Worm (Caenorhabditis elegans) whole organism, early embryonic: ENCODE measurements around the gene helq-1.
A peak's percentile ranks its signal among the peaks of the same experiment; 100 is the strongest.

ENCODE experiments used
- B0310.2 ChIP-seq: sonication (generic microtip); optimal IDR thresholded peaks from 2 replicates; lab custom pipeline; 2016; ENCODE audit warnings: mild to moderate bottlenecking, missing genetic modification characterization, missing compliant biosample characterization
- F13C5.2 ChIP-seq: sonication (generic microtip); optimal IDR thresholded peaks from 2 replicates; lab custom pipeline; 2017; ENCODE audit warnings: mild to moderate bottlenecking, missing genetic modification characterization, inconsistent platforms, missing compliant biosample characterization
- aly-1 ChIP-seq: sonication (generic microtip); optimal IDR thresholded peaks from 2 replicates; lab custom pipeline; 2016; ENCODE audit warnings: missing genetic modification characterization, missing compliant biosample characterization
- ama-1 ChIP-seq: fragments of 150-350 bp; optimal IDR thresholded peaks from 2 replicates; lab custom pipeline; 2014
- ceh-13 ChIP-seq: fragments of 200-800 bp; sonication (Bioruptor generic); optimal IDR thresholded peaks from 2 replicates; lab custom pipeline; 2018; ENCODE audit warnings: mild to moderate bottlenecking, missing genetic modification characterization, missing compliant biosample characterization
- ceh-36 ChIP-seq: sonication (generic microtip); optimal IDR thresholded peaks from 2 replicates; lab custom pipeline; 2016; ENCODE audit warnings: missing genetic modification characterization, inconsistent platforms, missing compliant biosample characterization
- ets-7 ChIP-seq: sonication (generic microtip); optimal IDR thresholded peaks from 2 replicates; lab custom pipeline; 2016; ENCODE audit warnings: missing genotype, missing genetic modification characterization, missing compliant biosample characterization
- flt-1 ChIP-seq: fragments of 200-800 bp; sonication (Bioruptor generic); IDR thresholded peaks from 2 replicates; pipeline ENCODE4 v1.3.6; 2022; ENCODE audit warnings: missing genetic modification characterization, missing compliant biosample characterization
- hmbx-1 ChIP-seq: sonication (generic microtip); optimal IDR thresholded peaks from 2 replicates; lab custom pipeline; 2016; ENCODE audit warnings: mild to moderate bottlenecking, missing genetic modification characterization, missing compliant biosample characterization
- hmg-4 ChIP-seq: fragments of 200-800 bp; sonication (Bioruptor generic); optimal IDR thresholded peaks from 2 replicates; lab custom pipeline; 2018; ENCODE audit warnings: mild to moderate bottlenecking, missing genetic modification characterization, missing compliant biosample characterization
- hnd-1 ChIP-seq: sonication (generic microtip); optimal IDR thresholded peaks from 2 replicates; lab custom pipeline; 2016; ENCODE audit warnings: missing genetic modification characterization, missing compliant biosample characterization
- pes-1 ChIP-seq: fragments of 200-800 bp; sonication (Bioruptor generic); IDR thresholded peaks from 2 replicates; pipeline ENCODE4 v1.3.6; 2022; ENCODE audit warnings: missing genetic modification reagents, missing genetic modification characterization, missing compliant biosample characterization
- scrt-1 ChIP-seq: fragments of 200-800 bp; sonication (Bioruptor generic); IDR thresholded peaks from 2 replicates; pipeline ENCODE4 v1.3.6; 2022; ENCODE audit warnings: missing genetic modification characterization, missing compliant biosample characterization
- sea-1 ChIP-seq: fragments of 200-800 bp; sonication (Bioruptor generic); conservative IDR thresholded peaks from 2 replicates; pipeline ENCODE4 v1.3.6; 2022; ENCODE audit warnings: missing genetic modification characterization, missing compliant biosample characterization
- tbx-11 ChIP-seq: fragments of 200-800 bp; sonication (Bioruptor generic); IDR thresholded peaks from 2 replicates; pipeline ENCODE4 v1.3.6; 2022; ENCODE audit warnings: missing genetic modification characterization, missing compliant biosample characterization
- tbx-37 ChIP-seq: fragments of 200-800 bp; sonication (Bioruptor generic); conservative IDR thresholded peaks from 2 replicates; pipeline ENCODE4 v1.3.6; 2022; ENCODE audit warnings: missing genetic modification reagents, missing genetic modification characterization, missing compliant biosample characterization
- tra-4 ChIP-seq: sonication (generic microtip); optimal IDR thresholded peaks from 2 replicates; lab custom pipeline; 2017; ENCODE audit warnings: missing genetic modification characterization, missing compliant biosample characterization

helq-1 gene

DNA sequence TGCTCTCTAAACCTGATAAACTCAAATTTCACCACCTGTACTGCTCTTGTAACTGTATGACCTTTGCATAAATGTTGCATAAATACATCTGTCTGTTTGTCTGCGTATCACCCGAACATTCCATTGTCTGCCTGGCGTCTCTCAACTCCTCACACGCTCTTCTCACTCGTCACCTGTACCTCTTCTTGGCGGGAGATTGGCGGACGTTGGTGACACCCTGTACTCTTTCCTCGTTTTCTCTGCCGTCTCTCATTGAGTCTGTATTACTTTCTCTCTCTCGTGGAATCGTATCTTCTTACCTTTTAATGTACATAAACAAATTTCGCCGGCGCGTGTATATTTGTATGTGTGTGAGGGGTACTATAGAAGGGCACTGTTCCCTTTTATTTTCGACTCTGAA is 28.1 kb downstream of the helq-1 start:
- TF ChIP-seq hmg-4, result peak; percentile 14
- no peak for TF ChIP-seq tbx-11 (GFP tag; lab: Robert Waterston, UW)

DNA sequence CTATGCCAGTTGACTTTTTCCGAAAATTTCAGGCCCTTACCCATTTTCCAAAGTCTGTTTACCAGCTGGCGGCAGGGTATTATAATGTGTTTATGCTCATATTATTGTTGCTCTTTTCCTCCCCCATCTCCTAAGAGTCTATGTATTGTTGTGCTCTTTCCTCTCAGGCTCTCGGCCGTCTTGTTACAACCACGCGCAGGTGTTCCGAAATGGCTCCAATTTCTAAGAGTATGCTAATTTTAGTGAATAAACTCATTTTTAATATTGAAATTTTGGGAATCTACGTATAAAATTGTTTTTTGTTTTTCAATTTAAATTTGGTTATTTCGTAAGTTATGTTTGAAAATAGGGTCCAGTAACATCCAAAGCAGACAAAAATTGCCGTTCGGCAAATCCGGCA is 28.8 kb downstream of the helq-1 start:
- TF ChIP-seq hmg-4 (no peak), ets-7 (tag; lab: Kevin White, UChicago) (no peak), flt-1 (GFP tag; lab: Robert Waterston, UW) (no peak), hnd-1 (tag; lab: Kevin White, UChicago) (no peak), tbx-11 (GFP tag; lab: Robert Waterston, UW) (no peak), ama-1 (no peak), pes-1 (no peak), ceh-13 (GFP tag; lab: Kevin White, UChicago) (no peak), B0310.2 (no peak), tra-4 (tag; lab: Kevin White, UChicago) (no peak), scrt-1 (GFP tag; lab: Robert Waterston, UW) (no peak), hmbx-1 (tag; lab: Kevin White, UChicago) (no peak), ceh-36 (tag; lab: Kevin White, UChicago) (no peak), tbx-37 (GFP tag; lab: Robert Waterston, UW) (no peak), aly-1 (tag; lab: Kevin White, UChicago) (no peak), F13C5.2 (tag; lab: Kevin White, UChicago) (no peak), sea-1 (GFP tag; lab: Robert Waterston, UW) (no peak)

DNA sequence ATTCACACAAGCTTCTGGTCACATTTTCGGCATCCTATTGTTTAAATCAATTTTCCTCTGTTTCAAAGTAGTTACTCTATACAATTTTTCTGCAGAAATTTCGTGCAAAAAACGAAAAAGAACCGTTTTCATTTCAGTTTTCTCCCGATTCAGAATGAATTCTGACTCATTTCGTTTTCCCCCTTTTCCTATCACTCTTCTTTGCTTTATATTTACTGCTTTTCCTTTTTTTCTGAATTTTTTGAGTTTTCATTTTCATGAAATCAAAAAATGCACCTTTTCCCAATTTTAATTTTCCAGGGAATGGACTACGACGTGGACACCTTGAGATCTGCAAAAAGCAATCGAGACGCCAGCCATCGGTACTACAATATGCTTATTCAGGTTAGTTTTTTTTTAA is 31.3 kb downstream of the helq-1 start, which contains the start of gene B0353.1:
Gene B0353.1, plus strand, starts transcription at position 301 of the 400 bp plus-strand sequence.
- TF ChIP-seq tbx-11 (GFP tag; lab: Robert Waterston, UW) (no peak), pes-1 (no peak), hmbx-1 (tag; lab: Kevin White, UChicago) (no peak), tra-4 (tag; lab: Kevin White, UChicago) (no peak), ets-7 (tag; lab: Kevin White, UChicago) (no peak), ceh-36 (tag; lab: Kevin White, UChicago) (no peak), sea-1 (GFP tag; lab: Robert Waterston, UW) (no peak), aly-1 (tag; lab: Kevin White, UChicago) (no peak), hmg-4 (no peak), scrt-1 (GFP tag; lab: Robert Waterston, UW) (no peak), hnd-1 (tag; lab: Kevin White, UChicago) (no peak)

DNA sequence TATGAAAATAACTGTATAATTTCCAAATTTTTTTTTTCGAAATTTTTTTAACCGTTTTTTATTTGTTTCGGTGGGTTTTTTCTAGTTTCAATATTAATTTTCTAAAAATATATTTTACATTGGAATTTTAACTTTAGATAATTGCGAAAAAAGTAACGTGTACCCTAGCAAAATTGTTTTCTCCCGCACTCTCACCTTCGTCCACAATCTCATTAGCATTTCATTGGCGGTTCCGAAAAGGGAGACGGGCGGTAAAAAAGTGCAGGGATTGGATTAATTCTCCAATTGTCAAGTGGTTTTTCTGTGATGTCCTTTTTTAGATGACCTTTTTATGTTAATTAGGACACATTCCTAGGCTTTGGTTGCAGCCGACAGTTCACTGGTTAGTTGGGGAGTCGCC is 37.7 kb downstream of the helq-1 start:
- no peak for TF ChIP-seq B0310.2
- TF ChIP-seq ets-7 (tag; lab: Kevin White, UChicago), result no peak
- TF ChIP-seq aly-1 (tag; lab: Kevin White, UChicago), result no peak
- TF ChIP-seq tra-4 (tag; lab: Kevin White, UChicago), result no peak
- no peak for TF ChIP-seq tbx-37 (GFP tag; lab: Robert Waterston, UW)
- no peak for TF ChIP-seq flt-1 (GFP tag; lab: Robert Waterston, UW)
- no peak for TF ChIP-seq hnd-1 (tag; lab: Kevin White, UChicago)

- TF ChIP-seq tra-4 (tag; lab: Kevin White, UChicago) (no peak), ceh-13 (GFP tag; lab: Kevin White, UChicago) (no peak), tbx-37 (GFP tag; lab: Robert Waterston, UW) (no peak), ets-7 (tag; lab: Kevin White, UChicago) (no peak), tbx-11 (GFP tag; lab: Robert Waterston, UW) (no peak), hnd-1 (tag; lab: Kevin White, UChicago) (no peak), F13C5.2 (tag; lab: Kevin White, UChicago) (no peak), flt-1 (GFP tag; lab: Robert Waterston, UW) (no peak), pes-1 (no peak), ama-1 (no peak), hmg-4 (no peak), aly-1 (tag; lab: Kevin White, UChicago) (no peak), ceh-36 (tag; lab: Kevin White, UChicago) (no peak)
Measured at ce11 chrIII:547709-548108, 39.2 kb downstream of the helq-1 start.

DNA sequence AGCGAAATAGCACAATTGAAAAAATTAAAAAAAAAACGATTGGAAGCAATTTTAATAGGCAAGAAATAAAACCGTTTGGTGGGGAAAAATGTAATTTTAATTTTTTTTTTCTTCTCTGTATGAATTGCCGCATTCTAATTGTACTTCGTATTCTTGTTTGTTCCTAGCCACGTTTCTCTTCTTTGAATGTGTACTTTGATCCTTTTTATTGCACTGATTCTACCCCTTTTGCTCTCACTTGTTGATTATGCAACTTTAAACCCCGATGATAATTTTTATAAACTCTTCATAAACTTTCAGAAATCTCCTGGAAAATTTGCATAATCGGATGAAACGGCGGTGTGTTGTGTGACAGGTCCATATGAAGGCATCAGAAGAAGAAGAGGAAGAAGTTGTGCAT is 45.1 kb downstream of the helq-1 start, which contains the start of gene T22F7.1:
Gene T22F7.1, plus strand, starts transcription at position 301 of the 400 bp plus-strand sequence.
- TF ChIP-seq tbx-37 (GFP tag; lab: Robert Waterston, UW) (no peak), pes-1 (no peak), hmbx-1 (tag; lab: Kevin White, UChicago) (no peak), aly-1 (tag; lab: Kevin White, UChicago) (no peak), scrt-1 (GFP tag; lab: Robert Waterston, UW) (no peak), ama-1 (no peak), ets-7 (tag; lab: Kevin White, UChicago) (no peak), sea-1 (GFP tag; lab: Robert Waterston, UW) (no peak), ceh-36 (tag; lab: Kevin White, UChicago) (no peak), ceh-13 (GFP tag; lab: Kevin White, UChicago) (no peak), tra-4 (tag; lab: Kevin White, UChicago) (no peak)

DNA sequence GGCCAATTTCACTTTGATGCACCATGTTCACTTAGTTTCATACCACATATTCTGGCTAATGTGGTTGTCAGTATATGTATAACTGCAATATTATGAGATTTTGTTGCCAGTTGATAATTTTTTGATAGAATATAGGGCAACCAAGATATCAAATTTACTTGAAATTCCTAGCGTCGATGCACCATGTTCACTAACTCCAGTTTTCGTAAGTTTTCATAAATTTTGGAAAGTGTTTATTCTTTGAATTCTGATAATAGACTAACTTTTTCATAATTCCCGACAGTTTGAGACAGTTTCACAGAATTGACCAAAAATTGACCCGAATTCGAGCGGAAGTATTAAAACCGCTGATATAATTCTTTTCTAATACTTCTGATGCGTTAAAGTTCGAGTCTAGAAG is 49.9 kb downstream of the helq-1 start:
- TF ChIP-seq pes-1 (no peak), F13C5.2 (tag; lab: Kevin White, UChicago) (no peak), tbx-11 (GFP tag; lab: Robert Waterston, UW) (no peak), aly-1 (tag; lab: Kevin White, UChicago) (no peak), ama-1 (no peak), tra-4 (tag; lab: Kevin White, UChicago) (no peak), hnd-1 (tag; lab: Kevin White, UChicago) (no peak), sea-1 (GFP tag; lab: Robert Waterston, UW) (no peak), ets-7 (tag; lab: Kevin White, UChicago) (no peak), hmbx-1 (tag; lab: Kevin White, UChicago) (no peak), ceh-13 (GFP tag; lab: Kevin White, UChicago) (no peak), flt-1 (GFP tag; lab: Robert Waterston, UW) (no peak), tbx-37 (GFP tag; lab: Robert Waterston, UW) (no peak)
